Worm (Caenorhabditis elegans): Measurements from ENCODE around the gene pgap-2.

DNA sequence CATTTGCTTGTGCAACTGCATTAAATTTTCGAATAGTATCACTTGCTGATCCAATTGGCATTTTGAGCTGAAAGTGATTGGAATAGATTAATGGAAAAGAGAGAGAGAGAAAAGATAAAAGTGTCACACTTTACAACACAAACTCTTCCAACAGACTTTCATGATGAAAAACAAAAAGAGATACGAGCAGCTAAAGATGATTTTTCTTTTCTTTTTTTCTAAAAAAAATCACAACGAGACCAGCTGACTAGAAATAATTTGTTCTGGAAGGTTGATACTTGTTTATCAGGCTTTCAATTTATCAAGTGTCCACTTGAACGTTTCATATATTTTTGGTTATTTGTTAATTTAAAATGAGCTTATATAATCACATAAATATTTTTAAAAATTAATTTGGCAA is 18.2 kb upstream of the pgap-2 start:
- TF ChIP-seq T07F8.4 (tag; optimal IDR thresholded peaks at IDR 0.05) (no peak), xnd-1 (tag; optimal IDR thresholded peaks at IDR 0.05) (no peak), chd-7 (tag; optimal IDR thresholded peaks at IDR 0.05) (no peak), lin-40 (tag; optimal IDR thresholded peaks at IDR 0.05) (no peak), him-1 (tag; optimal IDR thresholded peaks at IDR 0.05) (no peak), nfyb-1 (GFP tag; IDR thresholded peaks at IDR 0.05) (no peak), F10E7.11 (tag; optimal IDR thresholded peaks at IDR 0.05) (no peak)

Measured in whole organism, young adult.